Fruit fly (Drosophila melanogaster) whole organism, embryonic: ENCODE measurements around the gene anox.
A peak's percentile ranks its signal among the peaks of the same experiment; 100 is the strongest.

ENCODE experiments used
- ATbp ChIP-seq: fragments of 200-800 bp; sonication (Bioruptor generic); optimal IDR thresholded peaks from 2 replicates; lab custom pipeline; 2017; ENCODE audit warnings: missing biosample characterization, mild to moderate bottlenecking, missing genetic modification characterization, missing genetic modification reagents
- CG10267 ChIP-seq: fragments of 200-800 bp; sonication (Bioruptor generic); optimal IDR thresholded peaks from 2 replicates; lab custom pipeline; 2018; ENCODE audit warnings: missing biosample characterization, mild to moderate bottlenecking, missing genetic modification characterization, moderate library complexity
- CG10979 ChIP-seq: fragments of 200-800 bp; sonication (Bioruptor generic); optimal IDR thresholded peaks from 2 replicates; lab custom pipeline; 2018; ENCODE audit warnings: missing biosample characterization, mild to moderate bottlenecking, missing genetic modification characterization, moderate library complexity
- CG12236 ChIP-seq: fragments of 200-800 bp; sonication (Bioruptor generic); optimal IDR thresholded peaks from 2 replicates; lab custom pipeline; 2016; ENCODE audit warnings: missing biosample characterization, missing genetic modification characterization
- CG12659 ChIP-seq: fragments of 200-800 bp; sonication (Bioruptor generic); optimal IDR thresholded peaks from 3 replicates; lab custom pipeline; 2017; ENCODE audit warnings: mild to moderate bottlenecking, missing biosample characterization, missing genetic modification reagents, missing genetic modification characterization
- CG13424 ChIP-seq: fragments of 200-800 bp; sonication (Bioruptor generic); optimal IDR thresholded peaks from 2 replicates; lab custom pipeline; 2019; ENCODE audit warnings: missing biosample characterization, mild to moderate bottlenecking, missing genetic modification characterization, moderate library complexity
- CG14441 ChIP-seq: fragments of 200-800 bp; sonication (Bioruptor generic); IDR thresholded peaks from 2 replicates; pipeline ENCODE4 v1.3.6; 2022; ENCODE audit warnings: missing biosample characterization, missing genetic modification characterization
- CG14710 ChIP-seq: fragments of 200-800 bp; sonication (Bioruptor generic); optimal IDR thresholded peaks from 3 replicates; lab custom pipeline; 2019; ENCODE audit warnings: missing biosample characterization, mild to moderate bottlenecking, missing genetic modification characterization, moderate library complexity
- CG17328 ChIP-seq: fragments of 200-800 bp; sonication (Bioruptor generic); IDR thresholded peaks from 2 replicates; pipeline ENCODE4 v1.3.6; 2022; ENCODE audit warnings: missing biosample characterization, missing genetic modification characterization
- CG17359 ChIP-seq: fragments of 200-800 bp; sonication (Bioruptor generic); optimal IDR thresholded peaks from 3 replicates; lab custom pipeline; 2018; ENCODE audit warnings: missing biosample characterization, mild to moderate bottlenecking, missing genetic modification characterization, moderate library complexity
- CG17385 ChIP-seq: fragments of 200-800 bp; sonication (Bioruptor generic); optimal IDR thresholded peaks from 3 replicates; lab custom pipeline; 2018; ENCODE audit warnings: missing biosample characterization, mild to moderate bottlenecking, missing genetic modification characterization
- CG17829 ChIP-seq: fragments of 200-800 bp; optimal IDR thresholded peaks from 2 replicates; lab custom pipeline; 2019; ENCODE audit warnings: missing biosample characterization, mild to moderate bottlenecking, missing genetic modification characterization, moderate library complexity
- CG18262 ChIP-seq: fragments of 200-800 bp; optimal IDR thresholded peaks from 3 replicates; lab custom pipeline; 2019; ENCODE audit warnings: missing biosample characterization, mild to moderate bottlenecking, missing genetic modification characterization, moderate library complexity
- CG2120 ChIP-seq: fragments of 200-800 bp; sonication (Bioruptor generic); optimal IDR thresholded peaks from 3 replicates; lab custom pipeline; 2016; ENCODE audit warnings: missing biosample characterization, missing genetic modification characterization
- CG2712 ChIP-seq: fragments of 200-800 bp; optimal IDR thresholded peaks from 3 replicates; lab custom pipeline; 2019; ENCODE audit warnings: missing biosample characterization, mild to moderate bottlenecking, missing genetic modification characterization, moderate library complexity
- CG3281 ChIP-seq: fragments of 200-800 bp; sonication (Bioruptor generic); optimal IDR thresholded peaks from 3 replicates; lab custom pipeline; 2017; ENCODE audit warnings: missing biosample characterization, mild to moderate bottlenecking, missing genetic modification characterization
- CG33557 ChIP-seq: fragments of 200-800 bp; sonication (Bioruptor generic); optimal IDR thresholded peaks from 2 replicates; lab custom pipeline; 2019; ENCODE audit warnings: missing biosample characterization, mild to moderate bottlenecking, missing genetic modification characterization, moderate library complexity
- CG3838 ChIP-seq: fragments of 200-800 bp; sonication (Bioruptor generic); optimal IDR thresholded peaks from 3 replicates; lab custom pipeline; 2016; ENCODE audit warnings: missing biosample characterization, missing genetic modification characterization
- CG4424 ChIP-seq: fragments of 200-800 bp; sonication (Bioruptor generic); optimal IDR thresholded peaks from 3 replicates; lab custom pipeline; 2016; ENCODE audit warnings: missing biosample characterization, missing genetic modification characterization
- CG4820 ChIP-seq: fragments of 200-800 bp; sonication (Bioruptor generic); optimal IDR thresholded peaks from 3 replicates; lab custom pipeline; 2016; ENCODE audit warnings: missing biosample characterization, missing genetic modification characterization
- CG5245 ChIP-seq: fragments of 200-800 bp; sonication (Bioruptor generic); optimal IDR thresholded peaks from 3 replicates; lab custom pipeline; 2016; ENCODE audit warnings: missing biosample characterization, missing genetic modification characterization
- CG6683 ChIP-seq: fragments of 200-800 bp; sonication (Bioruptor generic); optimal IDR thresholded peaks from 2 replicates; lab custom pipeline; 2017; ENCODE audit warnings: missing biosample characterization, mild to moderate bottlenecking, missing genetic modification characterization, missing genetic modification reagents
- CG8089 ChIP-seq: fragments of 200-800 bp; sonication (Bioruptor generic); optimal IDR thresholded peaks from 3 replicates; lab custom pipeline; 2016; ENCODE audit warnings: missing biosample characterization, missing genetic modification characterization
- CG8388 ChIP-seq: fragments of 200-800 bp; sonication (Bioruptor generic); optimal IDR thresholded peaks from 2 replicates; lab custom pipeline; 2019; ENCODE audit warnings: missing biosample characterization, mild to moderate bottlenecking, missing genetic modification characterization, moderate library complexity
- CG9817 ChIP-seq: fragments of 200-800 bp; sonication (Bioruptor generic); optimal IDR thresholded peaks from 2 replicates; lab custom pipeline; 2018; ENCODE audit warnings: missing biosample characterization, mild to moderate bottlenecking, missing genetic modification characterization, moderate library complexity
- CoRest ChIP-seq: fragments of 200-800 bp; sonication (Bioruptor generic); optimal IDR thresholded peaks from 3 replicates; lab custom pipeline; 2018; ENCODE audit warnings: missing biosample characterization, mild to moderate bottlenecking, missing genetic modification characterization, moderate library complexity
- D19A ChIP-seq: fragments of 200-800 bp; optimal IDR thresholded peaks from 3 replicates; lab custom pipeline; 2019; ENCODE audit warnings: missing biosample characterization, mild to moderate bottlenecking, missing genetic modification characterization, moderate library complexity
- E2f1 ChIP-seq: fragments of 200-800 bp; sonication (Bioruptor generic); IDR thresholded peaks from 2 replicates; pipeline ENCODE4 v1.3.6; 2022; ENCODE audit warnings: missing biosample characterization, missing genetic modification characterization
- Fer1 ChIP-seq: fragments of 200-800 bp; sonication (Bioruptor generic); optimal IDR thresholded peaks from 2 replicates; lab custom pipeline; 2017; ENCODE audit warnings: missing biosample characterization, mild to moderate bottlenecking, missing genetic modification characterization
- Fer2 ChIP-seq: fragments of 200-800 bp; sonication (Bioruptor generic); optimal IDR thresholded peaks from 2 replicates; lab custom pipeline; 2018; ENCODE audit warnings: missing biosample characterization, mild to moderate bottlenecking, missing genetic modification characterization, moderate library complexity
- HLH3B ChIP-seq: fragments of 200-800 bp; sonication (Bioruptor generic); IDR thresholded peaks from 2 replicates; pipeline ENCODE4 v1.3.6; 2022; ENCODE audit warnings: missing biosample characterization, missing genetic modification characterization
- Meics ChIP-seq: fragments of 200-800 bp; sonication (Bioruptor generic); optimal IDR thresholded peaks from 2 replicates; lab custom pipeline; 2017; ENCODE audit warnings: missing biosample characterization, mild to moderate bottlenecking, missing genetic modification characterization
- Oli ChIP-seq: fragments of 200-800 bp; sonication (Bioruptor generic); optimal IDR thresholded peaks from 2 replicates; lab custom pipeline; 2018; ENCODE audit warnings: missing biosample characterization, mild to moderate bottlenecking, missing genetic modification characterization, moderate library complexity
- Scr ChIP-seq: fragments of 200-800 bp; sonication (Bioruptor generic); IDR thresholded peaks from 2 replicates; pipeline ENCODE4 v1.3.6; 2022; ENCODE audit warnings: missing biosample characterization, missing genetic modification characterization; ENCODE audit not compliant: partially characterized antibody
- YL-1 ChIP-seq: fragments of 200-800 bp; sonication (Bioruptor generic); optimal IDR thresholded peaks from 3 replicates; lab custom pipeline; 2017; ENCODE audit warnings: missing biosample characterization, mild to moderate bottlenecking, missing genetic modification characterization
- chif ChIP-seq, 2 experiments: fragments of 200-800 bp; sonication (Bioruptor generic); optimal IDR thresholded peaks; 3 replicates each; lab custom pipeline; 2016; ENCODE audit warnings: missing biosample characterization in 2 of 2, missing genetic modification characterization in 2 of 2
- hkb ChIP-seq, 2 experiments: fragments of 200-800 bp in 1 of 2; fragments of >200 bp in 1 of 2; sonication (Bioruptor generic) in 1 of 2; IDR thresholded peaks in 1 of 2; optimal IDR thresholded peaks in 1 of 2; 2 replicates each; pipeline versions ENCODE4 v1.3.6 to Lab custom; 2017 to 2022; ENCODE audit warnings: missing biosample characterization in 1 of 2, missing genetic modification characterization in 1 of 2
- lilli ChIP-seq: fragments of 200-800 bp; sonication (Bioruptor generic); optimal IDR thresholded peaks from 3 replicates; lab custom pipeline; 2016; ENCODE audit warnings: missing biosample characterization, missing genetic modification characterization
- nmo ChIP-seq: fragments of 200-800 bp; sonication (Bioruptor generic); optimal IDR thresholded peaks from 2 replicates; lab custom pipeline; 2018; ENCODE audit warnings: missing biosample characterization, mild to moderate bottlenecking, missing genetic modification characterization, moderate library complexity
- p53 ChIP-seq: fragments of 200-800 bp; sonication (Bioruptor generic); optimal IDR thresholded peaks from 2 replicates; lab custom pipeline; 2016; ENCODE audit warnings: missing biosample characterization, missing genetic modification characterization
- phol ChIP-seq: fragments of 200-800 bp; sonication (Bioruptor generic); optimal IDR thresholded peaks from 3 replicates; lab custom pipeline; 2018; ENCODE audit warnings: missing biosample characterization, mild to moderate bottlenecking, missing genetic modification characterization, moderate library complexity
- row ChIP-seq: fragments of 200-800 bp; sonication (Bioruptor generic); IDR thresholded peaks from 3 replicates; pipeline ENCODE4 v1.3.6; 2022; ENCODE audit warnings: missing biosample characterization, missing genetic modification characterization
- sens ChIP-seq: fragments of 200-800 bp; sonication (Bioruptor generic); peaks from one replicate; lab custom pipeline; 2016; ENCODE audit warnings: missing biosample characterization, missing genetic modification characterization
- sima ChIP-seq: fragments of 200-800 bp; sonication (Bioruptor generic); optimal IDR thresholded peaks from 2 replicates; lab custom pipeline; 2016; ENCODE audit warnings: missing biosample characterization, missing genetic modification characterization
- sisA ChIP-seq: fragments of 200-800 bp; sonication (Bioruptor generic); IDR thresholded peaks from 2 replicates; pipeline ENCODE4 v1.3.6; 2022; ENCODE audit warnings: missing biosample characterization, missing genetic modification characterization
- sr ChIP-seq: fragments of 200-800 bp; sonication (Bioruptor generic); IDR thresholded peaks from 3 replicates; pipeline ENCODE4 v1.3.6; 2022; ENCODE audit warnings: missing biosample characterization, missing genetic modification characterization
- tgo ChIP-seq: fragments of 200-800 bp; sonication (Bioruptor generic); IDR thresholded peaks from 3 replicates; pipeline ENCODE4 v1.3.6; 2022; ENCODE audit warnings: missing biosample characterization, missing genetic modification characterization
- vfl ChIP-seq: fragments of 200-800 bp; sonication (Bioruptor generic); optimal IDR thresholded peaks from 2 replicates; lab custom pipeline; 2016; ENCODE audit warnings: missing biosample characterization, missing genetic modification characterization
- zf30C ChIP-seq: fragments of 200-800 bp; sonication (Bioruptor generic); optimal IDR thresholded peaks from 3 replicates; lab custom pipeline; 2018; ENCODE audit warnings: missing biosample characterization, mild to moderate bottlenecking, missing genetic modification characterization

The anox gene

dm6 chrX:21334522-21335104 is 15.5 kb upstream of the anox start:
- TF ChIP-seq CG17829 (tag; lab: Kevin White, UChicago) = peak; percentile 19
- TF ChIP-seq CG8388 (GFP tag; lab: Kevin White, UChicago) = peak; percentile 20
- peak; percentile 52 for TF ChIP-seq row (GFP tag; lab: Robert Waterston, UW)
- TF ChIP-seq vfl = no peak
- peak; percentile 34 for TF ChIP-seq CG17385 (GFP tag; lab: Kevin White, UChicago)
- TF ChIP-seq CG14710 = peak; percentile 13
- TF ChIP-seq sens (GFP tag; lab: Kevin White, UChicago) = peak; percentile 77
- no peak for TF ChIP-seq CG3838 (GFP tag; lab: Kevin White, UChicago)
- peak; percentile 54 for TF ChIP-seq CG13424 (tag; lab: Kevin White, UChicago)
- peak; percentile 21 for TF ChIP-seq CG2712 (tag; lab: Kevin White, UChicago)
- TF ChIP-seq CG33557 (GFP tag; lab: Kevin White, UChicago) = no peak
- TF ChIP-seq Scr (GFP tag; lab: Robert Waterston, UW) = no peak
- peak; percentile 30 for TF ChIP-seq CoRest (tag; lab: Kevin White, UChicago)
- peak; percentile 48 for TF ChIP-seq Fer1 (GFP tag; lab: Kevin White, UChicago)
- no peak for TF ChIP-seq tgo
- no peak for TF ChIP-seq CG17328 (GFP tag; lab: Robert Waterston, UW)
- peak; percentile 2 for TF ChIP-seq CG12659 (GFP tag; lab: Kevin White, UChicago)
- peak; percentile 62 for TF ChIP-seq CG17359 (tag; lab: Kevin White, UChicago)
- peak; percentile 25 for TF ChIP-seq CG10267
- peak; percentile 3 for TF ChIP-seq CG4424 (GFP tag; lab: Kevin White, UChicago)
- no peak for TF ChIP-seq Fer2
- peak; percentile 41 for TF ChIP-seq CG18262 (tag; lab: Kevin White, UChicago)
- TF ChIP-seq Meics (GFP tag; lab: Kevin White, UChicago) = peak; percentile 24
- TF ChIP-seq phol (tag; lab: Kevin White, UChicago) = peak; percentile 53
- TF ChIP-seq CG8089 (GFP tag; lab: Kevin White, UChicago) = no peak
- TF ChIP-seq hkb (optimal IDR thresholded peaks at IDR 0.05; lab: Kevin White, UChicago) = no peak
- peak; percentile 30; the same call in 1 of the 2 replicates for TF ChIP-seq hkb (GFP tag; IDR thresholded peaks at IDR 0.05; lab: Robert Waterston, UW)
- peak; percentile 17 for TF ChIP-seq D19A (tag; lab: Kevin White, UChicago)
- TF ChIP-seq p53 = no peak
- TF ChIP-seq zf30C (GFP tag; lab: Kevin White, UChicago) = peak; percentile 36
- peak; percentile 8 for TF ChIP-seq CG3281 (GFP tag; lab: Kevin White, UChicago)
- no peak for TF ChIP-seq YL-1 (GFP tag; lab: Kevin White, UChicago)
- TF ChIP-seq sr (GFP tag; lab: Robert Waterston, UW) = peak; percentile 96
- TF ChIP-seq CG14441 = peak; percentile 38; the same call in 1 of the 2 replicates
- TF ChIP-seq CG6683 (GFP tag; lab: Kevin White, UChicago) = no peak
- TF ChIP-seq Oli (tag; lab: Kevin White, UChicago) = peak; percentile 32
- peak; percentile 13 for TF ChIP-seq lilli (GFP tag; lab: Kevin White, UChicago)
- TF ChIP-seq CG10979 (tag; lab: Kevin White, UChicago) = peak; percentile 39
- peak; percentile 6 for TF ChIP-seq CG9817 (tag; lab: Kevin White, UChicago)
- peak; percentile 22; the same call in 1 of the 2 replicates for TF ChIP-seq sisA (GFP tag; lab: Robert Waterston, UW)
- peak; percentile 21 for TF ChIP-seq CG4820 (GFP tag; lab: Kevin White, UChicago)
- peak; percentile 15 for TF ChIP-seq ATbp (GFP tag; lab: Kevin White, UChicago)
- TF ChIP-seq nmo (GFP tag; lab: Kevin White, UChicago) = peak; percentile 31
- TF ChIP-seq CG2120 (GFP tag; lab: Kevin White, UChicago) = peak; percentile 29
- TF ChIP-seq sima = no peak
- TF ChIP-seq chif (GFP tag; optimal IDR thresholded peaks at IDR 0.05; lab: Kevin White, UChicago) = peak in 1 of 2 experiments; percentile 15
- TF ChIP-seq CG5245 (GFP tag; lab: Kevin White, UChicago) = no peak
- TF ChIP-seq E2f1 = 0 out of 2 replicates have a peak, but pooled peaks have one; percentile 32
- no peak for TF ChIP-seq CG12236 (GFP tag; lab: Kevin White, UChicago)
- TF ChIP-seq HLH3B (GFP tag; lab: Robert Waterston, UW) = peak; percentile 29; the same call in 1 of the 2 replicates
